Fruit fly (Drosophila melanogaster): ENCODE measurements around the gene CG31517.

Gene CG31517

DNA sequence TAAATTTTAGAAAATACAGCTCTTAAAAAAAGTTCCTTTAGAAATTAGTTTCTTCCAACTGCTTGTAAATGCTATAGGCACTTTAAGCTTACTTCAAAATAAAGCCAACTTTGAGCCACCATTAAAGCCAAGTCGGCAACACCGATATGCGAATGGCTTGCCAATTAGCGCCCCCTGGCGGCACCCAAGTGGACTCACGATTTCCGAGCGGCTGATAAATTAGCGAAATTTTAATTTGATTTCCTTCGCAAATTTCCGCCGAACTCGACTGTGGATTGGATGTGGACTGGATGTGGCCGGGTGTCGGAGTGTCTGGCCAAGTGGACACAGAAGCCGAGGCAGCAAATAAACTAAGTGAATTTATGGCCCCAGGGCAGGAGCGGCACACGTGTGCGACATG, at the start of gene CG31517:
Gene CG31517, plus strand, starts transcription at position 184 of the 400 bp plus-strand sequence.
- TF ChIP-seq h (optimal IDR thresholded peaks at IDR 0.05) (no peak), insv (optimal IDR thresholded peaks at IDR 0.05) (no peak), psq (optimal IDR thresholded peaks at IDR 0.05) (no peak), Sin3A (optimal IDR thresholded peaks at IDR 0.05) (no peak)

DNA sequence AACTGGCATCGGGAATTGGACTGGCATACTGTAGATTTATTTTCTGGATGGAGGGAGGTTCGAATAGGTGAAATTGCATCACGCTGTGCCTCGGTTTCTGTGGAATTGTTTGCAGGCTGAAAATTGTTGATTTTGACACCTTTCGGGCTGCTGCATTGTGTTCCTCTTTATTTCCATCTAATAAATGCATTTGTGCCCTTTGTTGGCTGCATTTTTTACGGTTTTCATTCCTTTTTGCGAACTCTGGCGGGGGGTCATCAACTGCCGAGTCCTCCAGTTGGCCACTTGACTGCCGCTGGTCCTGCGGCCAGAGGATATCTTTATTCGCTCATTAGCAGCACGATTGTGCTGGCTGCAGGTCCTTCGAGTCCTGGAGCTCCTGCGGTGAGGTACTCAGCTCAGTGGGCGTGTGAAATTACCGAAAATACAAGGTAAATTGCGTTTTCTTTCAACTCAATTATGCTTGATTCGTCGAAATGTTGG, 48.5 kb upstream of the CG31517 start:
- no peak for TF ChIP-seq psq (optimal IDR thresholded peaks at IDR 0.05)
- no peak for TF ChIP-seq Sin3A (optimal IDR thresholded peaks at IDR 0.05)
- no peak for TF ChIP-seq ttk (optimal IDR thresholded peaks at IDR 0.05)
- TF ChIP-seq Myc (optimal IDR thresholded peaks at IDR 0.05) = no peak
- no peak for TF ChIP-seq insv (optimal IDR thresholded peaks at IDR 0.05)

DNA sequence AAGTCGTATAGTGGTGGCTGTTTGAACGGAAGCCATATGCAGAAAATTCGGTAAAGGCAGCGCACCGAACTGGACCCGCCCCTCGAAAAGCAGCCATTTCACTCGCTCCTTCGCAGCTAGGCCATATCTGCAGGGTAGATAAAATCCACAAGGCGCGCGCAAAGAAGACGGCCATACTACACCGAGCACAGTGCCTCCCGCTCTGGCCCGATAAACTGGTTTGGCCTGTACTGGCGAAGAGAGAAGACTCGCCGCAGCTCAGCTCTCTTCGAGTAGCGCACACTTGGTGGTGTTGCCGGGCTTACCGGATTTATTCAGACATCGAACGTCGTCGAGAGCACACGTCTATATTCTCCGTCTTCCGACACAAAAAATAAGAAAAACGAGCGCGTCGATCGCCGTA, 46.7 kb upstream of the CG31517 start, which contains the start of gene ems:
Gene ems, plus strand, starts transcription at position 311 of the 403 bp plus-strand sequence.
- TF ChIP-seq insv (optimal IDR thresholded peaks at IDR 0.05) (no peak), h (optimal IDR thresholded peaks at IDR 0.05) (no peak), ttk (optimal IDR thresholded peaks at IDR 0.05) (no peak), Sin3A (optimal IDR thresholded peaks at IDR 0.05) (no peak), Myc (optimal IDR thresholded peaks at IDR 0.05) (no peak), psq (optimal IDR thresholded peaks at IDR 0.05) (no peak)

DNA sequence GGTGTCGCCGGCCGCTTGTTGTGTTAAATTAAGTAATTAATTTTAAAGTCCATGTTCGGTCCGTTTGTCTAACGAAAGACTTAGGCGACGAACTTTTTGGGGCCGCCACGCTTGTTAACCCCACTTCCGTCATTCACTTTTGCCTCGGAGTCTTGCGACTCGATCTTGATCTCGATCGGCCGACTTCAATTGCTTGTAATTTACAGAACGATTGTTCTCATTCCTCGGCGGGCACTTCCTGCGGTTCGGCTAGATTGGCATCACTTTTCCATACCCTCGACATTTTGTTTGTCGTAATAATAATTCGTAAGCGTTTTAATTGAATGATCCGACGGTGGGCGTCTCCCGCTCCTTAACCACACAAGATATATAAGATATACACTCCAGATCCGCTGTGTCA, 41.5 kb upstream of the CG31517 start:
- TF ChIP-seq ttk (optimal IDR thresholded peaks at IDR 0.05) (no peak), Sin3A (optimal IDR thresholded peaks at IDR 0.05) (no peak), h (optimal IDR thresholded peaks at IDR 0.05) (no peak), psq (optimal IDR thresholded peaks at IDR 0.05) (no peak), Myc (optimal IDR thresholded peaks at IDR 0.05) (no peak), insv (optimal IDR thresholded peaks at IDR 0.05) (no peak)

DNA sequence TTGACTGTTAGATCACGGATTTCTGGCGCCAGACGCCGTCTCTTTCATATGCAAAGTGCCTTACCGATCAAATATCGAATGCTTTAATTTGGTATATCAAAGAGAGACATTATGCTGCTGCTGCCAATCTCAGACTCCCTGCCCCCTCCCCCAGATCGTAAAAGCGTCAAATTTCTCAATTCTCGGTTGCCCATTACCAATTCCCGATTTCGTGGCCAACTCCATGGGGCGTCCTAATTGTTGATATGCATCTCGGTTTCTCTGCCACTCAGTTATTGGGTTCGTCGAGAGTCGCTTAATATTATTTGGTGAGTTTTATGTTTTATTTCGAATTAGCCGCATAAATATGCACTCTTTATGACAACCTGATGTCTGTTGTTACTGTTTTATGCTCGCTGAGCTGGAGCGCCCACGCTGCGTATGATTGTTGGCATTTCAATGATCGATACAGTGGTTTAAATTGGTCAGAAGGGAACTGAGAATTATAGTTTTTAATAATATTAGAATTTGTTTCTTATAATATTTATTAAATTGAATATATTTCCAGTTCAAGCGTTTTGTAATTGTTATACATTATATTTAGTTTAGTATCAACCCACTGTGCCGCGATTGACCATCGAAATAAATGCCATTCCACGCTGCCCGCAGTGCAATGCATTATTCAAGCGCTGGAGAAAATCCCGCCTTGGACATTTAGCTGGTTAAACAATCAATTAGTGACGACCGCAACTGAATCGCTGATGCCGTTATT, 40.7 kb upstream of the CG31517 start:
- no peak for TF ChIP-seq insv (optimal IDR thresholded peaks at IDR 0.05)
- TF ChIP-seq psq (optimal IDR thresholded peaks at IDR 0.05) = no peak
- no peak for TF ChIP-seq Myc (optimal IDR thresholded peaks at IDR 0.05)
- no peak for TF ChIP-seq h (optimal IDR thresholded peaks at IDR 0.05)
- TF ChIP-seq ttk (optimal IDR thresholded peaks at IDR 0.05) = no peak
- no peak for TF ChIP-seq Sin3A (optimal IDR thresholded peaks at IDR 0.05)

DNA sequence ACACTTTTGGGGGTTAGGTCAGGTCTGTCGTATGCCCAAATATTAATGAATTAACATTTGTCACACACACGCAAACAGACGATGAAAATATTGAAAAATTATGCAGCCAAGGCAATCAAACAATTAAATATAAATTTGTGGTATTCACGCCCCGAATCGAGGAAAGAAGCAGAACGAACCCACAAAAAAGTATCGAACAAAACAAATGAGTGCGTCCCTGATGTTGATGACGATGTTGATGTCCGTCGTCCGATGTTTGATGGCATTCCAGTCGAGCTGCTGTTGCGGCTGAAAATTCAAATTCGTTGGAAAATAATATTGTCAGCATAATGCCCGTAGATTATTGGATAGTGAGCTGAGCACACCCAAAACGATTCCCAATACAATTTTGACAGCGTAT, 39.2 kb upstream of the CG31517 start:
- no peak for TF ChIP-seq ttk (optimal IDR thresholded peaks at IDR 0.05)
- TF ChIP-seq insv (optimal IDR thresholded peaks at IDR 0.05) = no peak
- no peak for TF ChIP-seq Sin3A (optimal IDR thresholded peaks at IDR 0.05)
- no peak for TF ChIP-seq h (optimal IDR thresholded peaks at IDR 0.05)
- TF ChIP-seq psq (optimal IDR thresholded peaks at IDR 0.05) = no peak
- no peak for TF ChIP-seq Myc (optimal IDR thresholded peaks at IDR 0.05)

DNA sequence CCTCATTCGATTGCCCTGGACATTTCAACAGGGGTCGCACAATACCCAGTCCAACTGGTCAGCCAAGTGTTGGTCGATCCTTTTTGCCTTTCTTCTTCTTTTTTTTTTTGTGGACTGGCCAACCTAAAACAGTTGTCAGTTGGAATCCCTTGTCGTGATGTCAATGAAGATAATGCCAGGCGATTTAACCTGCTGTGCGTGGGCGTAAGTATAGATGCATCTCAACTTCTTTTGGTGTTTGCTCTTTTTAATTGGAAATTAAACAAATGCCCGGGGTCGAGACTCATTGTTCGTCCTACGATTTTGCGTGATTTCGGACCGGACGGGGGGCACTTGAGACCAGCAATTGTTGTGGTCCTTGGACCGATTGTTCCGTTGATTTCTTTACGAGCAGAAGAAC, 38.3 kb upstream of the CG31517 start:
- no peak for TF ChIP-seq h (optimal IDR thresholded peaks at IDR 0.05)
- no peak for TF ChIP-seq Sin3A (optimal IDR thresholded peaks at IDR 0.05)
- TF ChIP-seq insv (optimal IDR thresholded peaks at IDR 0.05) = no peak
- TF ChIP-seq ttk (optimal IDR thresholded peaks at IDR 0.05) = no peak
- TF ChIP-seq Myc (optimal IDR thresholded peaks at IDR 0.05) = no peak
- no peak for TF ChIP-seq psq (optimal IDR thresholded peaks at IDR 0.05)

DNA sequence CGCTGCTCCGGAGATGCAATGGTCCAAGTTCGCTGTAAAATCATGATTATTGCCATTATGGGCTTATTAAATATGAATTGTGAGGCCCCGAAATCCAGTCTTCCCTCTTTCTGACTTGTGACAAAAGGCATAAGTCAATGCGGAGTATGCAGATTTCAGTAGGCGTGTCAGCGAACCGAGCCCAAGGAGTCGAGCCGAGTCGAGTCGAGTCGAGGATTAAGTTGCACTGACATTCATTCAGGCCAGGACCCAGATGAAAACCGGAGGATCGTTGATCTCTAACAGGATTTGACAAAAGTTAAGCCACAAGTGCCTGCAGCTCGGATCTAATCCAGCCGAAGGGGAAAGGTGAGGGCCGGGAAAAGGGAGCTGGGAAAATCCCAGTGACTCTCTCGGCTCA, 36.9 kb upstream of the CG31517 start:
- no peak for TF ChIP-seq Sin3A (optimal IDR thresholded peaks at IDR 0.05)
- no peak for TF ChIP-seq insv (optimal IDR thresholded peaks at IDR 0.05)
- TF ChIP-seq Myc (optimal IDR thresholded peaks at IDR 0.05) = no peak
- TF ChIP-seq ttk (optimal IDR thresholded peaks at IDR 0.05) = no peak
- TF ChIP-seq psq (optimal IDR thresholded peaks at IDR 0.05) = no peak
- TF ChIP-seq h (optimal IDR thresholded peaks at IDR 0.05) = no peak

DNA sequence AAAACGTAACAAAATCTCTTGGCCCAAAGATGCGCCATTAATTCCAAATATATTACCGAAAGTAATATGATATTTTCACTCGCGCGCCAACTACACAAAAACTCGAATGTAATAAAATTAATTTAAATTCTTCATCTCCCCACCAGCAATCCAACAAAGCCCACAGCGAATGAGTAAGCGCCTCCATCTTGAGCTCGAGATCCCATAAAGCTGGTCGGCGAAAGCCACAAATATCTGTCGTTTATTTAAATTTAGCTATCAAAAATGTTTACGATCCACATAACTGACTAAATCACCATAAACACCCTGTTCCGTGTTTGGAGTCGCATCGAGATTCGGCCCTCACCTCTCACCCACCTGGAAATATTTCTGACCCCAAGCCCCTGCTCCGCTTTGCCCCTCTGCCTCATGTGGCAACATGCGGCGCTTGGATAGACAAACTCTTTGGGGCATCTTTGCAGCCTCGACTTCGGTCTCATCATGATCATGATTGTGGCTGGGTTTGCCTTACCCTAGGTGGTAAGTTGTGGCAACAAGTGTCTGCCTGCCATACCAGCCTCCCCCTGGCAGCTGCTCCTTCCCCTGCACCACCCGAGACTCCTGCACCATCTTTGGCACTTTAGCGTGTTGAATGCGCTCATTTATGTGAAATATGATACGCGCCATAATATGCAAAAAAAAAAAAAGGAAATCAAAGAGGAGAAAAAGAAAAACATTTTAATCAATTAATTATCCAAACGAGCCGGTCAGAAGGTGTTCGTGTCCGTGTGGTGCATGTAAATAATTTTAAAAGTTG, 36.0 kb upstream of the CG31517 start:
- TF ChIP-seq insv (optimal IDR thresholded peaks at IDR 0.05) = no peak
- no peak for TF ChIP-seq Myc (optimal IDR thresholded peaks at IDR 0.05)
- TF ChIP-seq psq (optimal IDR thresholded peaks at IDR 0.05) = no peak
- TF ChIP-seq h (optimal IDR thresholded peaks at IDR 0.05) = no peak
- no peak for TF ChIP-seq Sin3A (optimal IDR thresholded peaks at IDR 0.05)
- no peak for TF ChIP-seq ttk (optimal IDR thresholded peaks at IDR 0.05)

DNA sequence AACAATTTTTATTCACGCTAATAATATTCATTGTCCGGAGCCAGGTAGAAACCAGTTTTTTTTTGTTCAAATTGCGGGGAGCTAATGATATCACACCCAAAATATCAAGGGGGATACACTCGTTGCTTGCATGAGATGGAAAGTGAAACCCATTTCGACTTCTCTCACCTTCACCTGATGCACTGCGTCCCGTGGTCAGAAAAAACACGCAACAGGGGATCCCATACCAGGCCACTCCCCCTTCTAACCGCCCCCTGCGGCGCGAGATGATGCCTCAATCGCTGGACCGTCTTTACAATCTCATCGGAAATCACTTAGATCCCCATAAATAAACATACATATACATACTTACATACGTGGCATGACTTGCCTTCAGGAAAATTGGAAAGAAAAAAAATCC, 34.6 kb upstream of the CG31517 start:
- TF ChIP-seq Myc (optimal IDR thresholded peaks at IDR 0.05) (no peak), psq (optimal IDR thresholded peaks at IDR 0.05) (no peak), Sin3A (optimal IDR thresholded peaks at IDR 0.05) (no peak), h (optimal IDR thresholded peaks at IDR 0.05) (no peak), insv (optimal IDR thresholded peaks at IDR 0.05) (no peak), ttk (optimal IDR thresholded peaks at IDR 0.05) (no peak)

DNA sequence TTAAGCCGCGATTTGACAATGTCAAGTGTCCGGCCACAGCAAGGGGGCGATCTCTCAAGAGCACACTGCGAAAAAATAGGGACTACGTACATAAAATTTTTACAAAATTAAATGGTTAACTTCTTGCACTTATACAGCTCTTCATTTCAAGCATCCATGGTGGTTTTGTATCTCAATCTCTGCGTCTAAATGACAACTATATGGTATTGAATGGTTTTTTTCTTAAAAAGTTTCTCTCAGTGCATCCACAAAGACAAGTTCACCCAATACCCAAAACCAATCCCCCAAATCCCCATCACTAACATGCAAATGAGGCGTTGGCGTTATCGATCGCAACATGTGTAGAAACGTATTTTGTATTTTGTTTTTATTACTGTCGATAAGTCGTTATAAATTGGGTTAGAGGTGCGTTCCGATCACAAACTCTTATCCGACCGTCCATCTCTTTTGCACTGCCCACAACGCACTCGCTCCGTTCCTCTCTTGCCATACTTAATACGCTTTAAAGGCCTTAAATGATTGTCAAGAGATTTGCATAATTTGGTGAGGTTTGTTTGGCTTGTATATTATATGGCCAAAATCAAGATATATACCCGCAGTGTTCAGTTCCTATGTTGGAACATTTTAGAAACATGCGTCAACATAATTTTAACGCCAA, 33.3 kb upstream of the CG31517 start:
- no peak for TF ChIP-seq psq (optimal IDR thresholded peaks at IDR 0.05)
- TF ChIP-seq h (optimal IDR thresholded peaks at IDR 0.05) = no peak
- TF ChIP-seq Sin3A (optimal IDR thresholded peaks at IDR 0.05) = no peak
- TF ChIP-seq Myc (optimal IDR thresholded peaks at IDR 0.05) = no peak
- no peak for TF ChIP-seq insv (optimal IDR thresholded peaks at IDR 0.05)
- no peak for TF ChIP-seq ttk (optimal IDR thresholded peaks at IDR 0.05)

DNA sequence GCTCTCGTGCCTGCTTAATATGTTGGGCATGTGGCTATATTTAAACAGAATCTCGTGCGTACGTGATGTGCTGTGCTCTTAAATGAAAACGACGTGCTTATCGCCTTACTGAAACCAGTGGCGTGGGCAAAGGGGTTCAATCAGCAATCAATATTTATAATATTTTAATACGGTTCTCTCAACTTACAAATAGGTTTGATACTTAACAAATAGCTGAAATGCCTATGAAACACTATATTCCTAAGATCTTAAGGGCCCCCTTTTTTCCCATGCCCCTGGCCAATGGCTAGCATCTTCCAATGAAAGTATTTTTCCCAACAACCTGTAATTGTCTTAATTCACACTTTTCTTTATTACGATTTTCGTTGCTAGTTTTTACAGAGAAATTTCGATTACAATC, 32.6 kb upstream of the CG31517 start:
- no peak for TF ChIP-seq psq (optimal IDR thresholded peaks at IDR 0.05)
- no peak for TF ChIP-seq ttk (optimal IDR thresholded peaks at IDR 0.05)
- TF ChIP-seq insv (optimal IDR thresholded peaks at IDR 0.05) = no peak
- no peak for TF ChIP-seq Myc (optimal IDR thresholded peaks at IDR 0.05)
- TF ChIP-seq h (optimal IDR thresholded peaks at IDR 0.05) = no peak
- no peak for TF ChIP-seq Sin3A (optimal IDR thresholded peaks at IDR 0.05)
